Worm (Caenorhabditis elegans) whole organism, late embryonic: Measurements from ENCODE around the gene R12H7.4.

Experiments used
- C08G9.2 ChIP-seq: sonication (generic microtip); optimal IDR thresholded peaks from 2 replicates; lab custom pipeline; 2016; ENCODE audit warnings: mild to moderate bottlenecking, missing genetic modification characterization, moderate library complexity, missing compliant biosample characterization
- C38D4.7 ChIP-seq: fragments of 200-800 bp; sonication (Bioruptor generic); optimal IDR thresholded peaks from 2 replicates; lab custom pipeline; 2018; ENCODE audit warnings: mild to moderate bottlenecking, missing genetic modification characterization, moderate library complexity, missing compliant biosample characterization
- F13H6.1 ChIP-seq: sonication (generic microtip); optimal IDR thresholded peaks from 2 replicates; lab custom pipeline; 2016; ENCODE audit warnings: missing genetic modification characterization, missing compliant biosample characterization
- K09A11.1 ChIP-seq: sonication (generic microtip); optimal IDR thresholded peaks from 2 replicates; lab custom pipeline; 2017; ENCODE audit warnings: antibody characterized with exemption, mild to moderate bottlenecking, missing genetic modification characterization, missing compliant biosample characterization; ENCODE audit not compliant: insufficient read depth
- T23F11.4 ChIP-seq: fragments of 200-800 bp; sonication (Bioruptor generic); optimal IDR thresholded peaks from 2 replicates; lab custom pipeline; 2018; ENCODE audit warnings: mild to moderate bottlenecking, missing genetic modification characterization, missing compliant biosample characterization
- Y22D7AL.16 ChIP-seq: sonication (generic microtip); optimal IDR thresholded peaks from 2 replicates; lab custom pipeline; 2016; ENCODE audit warnings: missing genetic modification characterization, missing compliant biosample characterization
- ceh-18 ChIP-seq: sonication (generic microtip); optimal IDR thresholded peaks from 2 replicates; lab custom pipeline; 2016; ENCODE audit warnings: missing genetic modification characterization, missing compliant biosample characterization
- ceh-19 ChIP-seq: fragments of 200-800 bp; sonication (Bioruptor generic); optimal IDR thresholded peaks from 2 replicates; lab custom pipeline; 2018; ENCODE audit warnings: mild to moderate bottlenecking, missing genetic modification characterization, missing compliant biosample characterization
- ceh-22 ChIP-seq: sonication (generic microtip); optimal IDR thresholded peaks from 2 replicates; lab custom pipeline; 2017; ENCODE audit warnings: missing biosample characterization, missing genetic modification characterization
- ceh-31 ChIP-seq: sonication (generic microtip); optimal IDR thresholded peaks from 2 replicates; lab custom pipeline; 2016; ENCODE audit warnings: missing genetic modification characterization, missing compliant biosample characterization
- ceh-48 ChIP-seq: sonication (generic microtip); optimal IDR thresholded peaks from 2 replicates; lab custom pipeline; 2016; ENCODE audit warnings: missing genetic modification characterization, inconsistent platforms, missing compliant biosample characterization
- ceh-9 ChIP-seq: sonication (generic microtip); optimal IDR thresholded peaks from 2 replicates; lab custom pipeline; 2016; ENCODE audit warnings: mild to moderate bottlenecking, missing genetic modification characterization, inconsistent platforms, missing compliant biosample characterization
- che-1 ChIP-seq: sonication (generic microtip); optimal IDR thresholded peaks from 2 replicates; lab custom pipeline; 2016; ENCODE audit warnings: mild to moderate bottlenecking, missing genetic modification characterization, missing compliant biosample characterization
- dmd-4 ChIP-seq: sonication (generic microtip); optimal IDR thresholded peaks from 2 replicates; lab custom pipeline; 2016; ENCODE audit warnings: borderline replicate concordance, missing genetic modification characterization, missing compliant biosample characterization
- dve-1 ChIP-seq: sonication (generic microtip); optimal IDR thresholded peaks from 2 replicates; lab custom pipeline; 2017; ENCODE audit warnings: antibody characterized with exemption, mild to moderate bottlenecking, missing genetic modification characterization, missing compliant biosample characterization
- eyg-1 ChIP-seq: sonication (generic microtip); optimal IDR thresholded peaks from 2 replicates; lab custom pipeline; 2016; ENCODE audit warnings: missing genotype, missing genetic modification characterization, missing compliant biosample characterization
- fkh-6 ChIP-seq: sonication (generic microtip); optimal IDR thresholded peaks from 2 replicates; lab custom pipeline; 2016; ENCODE audit warnings: missing genetic modification characterization, missing compliant biosample characterization
- hlh-15 ChIP-seq: sonication (generic microtip); optimal IDR thresholded peaks from 2 replicates; lab custom pipeline; 2016; ENCODE audit warnings: missing genetic modification characterization, missing compliant biosample characterization
- hlh-8 ChIP-seq: sonication (generic microtip); optimal IDR thresholded peaks from 2 replicates; lab custom pipeline; 2016; ENCODE audit warnings: missing genotype, missing genetic modification characterization, missing compliant biosample characterization
- madf-2 ChIP-seq: sonication (generic microtip); optimal IDR thresholded peaks from 2 replicates; lab custom pipeline; 2017; ENCODE audit warnings: missing genetic modification characterization, missing compliant biosample characterization
- nfya-1 ChIP-seq: sonication (generic microtip); optimal IDR thresholded peaks from 2 replicates; lab custom pipeline; 2017; ENCODE audit warnings: missing genetic modification characterization, mild to moderate bottlenecking, missing compliant biosample characterization, antibody characterized with exemption, moderate library complexity
- nhr-11 ChIP-seq: fragments of 150-350 bp; optimal IDR thresholded peaks from 2 replicates; lab custom pipeline; 2014; ENCODE audit warnings: missing biosample characterization, missing genetic modification characterization
- nhr-232 ChIP-seq: sonication (generic microtip); optimal IDR thresholded peaks from 2 replicates; lab custom pipeline; 2016; ENCODE audit warnings: missing genetic modification characterization, missing compliant biosample characterization
- npax-4 ChIP-seq: sonication (generic microtip); optimal IDR thresholded peaks from 2 replicates; lab custom pipeline; 2016; ENCODE audit warnings: missing genetic modification characterization, missing compliant biosample characterization
- odd-2 ChIP-seq: sonication (generic microtip); optimal IDR thresholded peaks from 2 replicates; lab custom pipeline; 2017; ENCODE audit warnings: antibody characterized with exemption, mild to moderate bottlenecking, missing genetic modification characterization, missing compliant biosample characterization
- pat-9 ChIP-seq: fragments of 200-800 bp; sonication (Bioruptor generic); optimal IDR thresholded peaks from 2 replicates; lab custom pipeline; 2018; ENCODE audit warnings: mild to moderate bottlenecking, missing genetic modification characterization, moderate library complexity, missing compliant biosample characterization
- pha-2 ChIP-seq: sonication (generic microtip); optimal IDR thresholded peaks from 2 replicates; lab custom pipeline; 2017; ENCODE audit warnings: mild to moderate bottlenecking, missing genetic modification characterization, missing compliant biosample characterization
- pha-4 ChIP-seq: fragments of 150-350 bp; optimal IDR thresholded peaks from 2 replicates; lab custom pipeline; 2018; ENCODE audit warnings: missing biosample characterization, missing genetic modification reagents, missing genetic modification characterization
- pqm-1 ChIP-seq: sonication (generic microtip); optimal IDR thresholded peaks from 2 replicates; lab custom pipeline; 2016; ENCODE audit warnings: missing genetic modification characterization, missing compliant biosample characterization
- pros-1 ChIP-seq: fragments of 150-350 bp; optimal IDR thresholded peaks from 2 replicates; lab custom pipeline; 2014; ENCODE audit warnings: missing biosample characterization, missing genetic modification reagents, missing genetic modification characterization
- ref-2 ChIP-seq: sonication (generic microtip); optimal IDR thresholded peaks from 2 replicates; lab custom pipeline; 2016; ENCODE audit warnings: missing genetic modification characterization, missing compliant biosample characterization
- rnt-1 ChIP-seq: sonication (generic microtip); optimal IDR thresholded peaks from 2 replicates; lab custom pipeline; 2016; ENCODE audit warnings: missing genetic modification characterization, missing compliant biosample characterization
- sox-2 ChIP-seq: fragments of 200-800 bp; sonication (Bioruptor generic); IDR thresholded peaks from 2 replicates; pipeline ENCODE4 v1.3.6; 2022; ENCODE audit warnings: missing genetic modification reagents, missing genetic modification characterization, missing compliant biosample characterization
- unc-42 ChIP-seq: sonication (generic microtip); optimal IDR thresholded peaks from 2 replicates; lab custom pipeline; 2016; ENCODE audit warnings: missing genotype, missing genetic modification characterization, missing compliant biosample characterization
- unc-55 ChIP-seq: sonication (generic microtip); optimal IDR thresholded peaks from 2 replicates; lab custom pipeline; 2017; ENCODE audit warnings: missing biosample characterization, missing genetic modification reagents, missing genetic modification characterization
- unc-86 ChIP-seq: sonication (generic microtip); optimal IDR thresholded peaks from 2 replicates; lab custom pipeline; 2016; ENCODE audit warnings: missing genetic modification characterization, missing compliant biosample characterization
- zip-5 ChIP-seq: sonication (generic microtip); optimal IDR thresholded peaks from 2 replicates; lab custom pipeline; 2016; ENCODE audit warnings: missing genetic modification characterization, missing compliant biosample characterization

The R12H7.4 gene

DNA sequence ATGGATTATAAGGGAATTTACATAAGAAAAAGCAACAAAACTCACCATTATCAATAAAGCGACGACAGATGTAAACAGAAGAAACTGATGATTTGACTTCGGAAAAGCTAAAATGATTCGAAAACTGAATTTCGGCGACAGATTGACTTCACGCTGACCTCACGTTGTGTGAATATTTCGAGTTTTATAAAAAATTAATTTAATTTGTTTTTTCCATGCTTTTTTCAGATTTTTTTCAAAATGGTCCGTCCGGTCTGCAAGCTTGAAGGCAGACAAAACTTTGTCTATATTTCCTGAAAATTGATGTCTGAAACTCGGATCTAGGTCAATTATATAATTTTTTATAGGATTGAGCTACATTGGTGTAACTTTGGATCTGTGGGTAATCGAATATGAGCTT lies 25.3 kb downstream of the R12H7.4 start, which contains the start of gene K08H2.5:
Gene K08H2.5 (minus strand): TSS at position 101 of the 400 bp plus-strand sequence.
- TF ChIP-seq C38D4.7 (GFP tag; lab: Kevin White, UChicago) (no peak), ceh-48 (no peak), Y22D7AL.16 (tag; lab: Kevin White, UChicago) (no peak), npax-4 (tag; lab: Kevin White, UChicago) (no peak), pha-4 (tag; lab: Kevin White, UChicago) (no peak), dmd-4 (tag; lab: Kevin White, UChicago) (no peak), ceh-22 (tag; lab: Kevin White, UChicago) (no peak), ceh-18 (tag; lab: Kevin White, UChicago) (no peak), ceh-9 (no peak), madf-2 (tag; lab: Kevin White, UChicago) (no peak), F13H6.1 (tag; lab: Kevin White, UChicago) (no peak), nhr-11 (no peak), ceh-19 (GFP tag; lab: Kevin White, UChicago) (no peak), unc-86 (tag; lab: Kevin White, UChicago) (no peak), unc-55 (GFP tag; lab: Kevin White, UChicago) (no peak), hlh-8 (no peak), ceh-31 (tag; lab: Kevin White, UChicago) (no peak), che-1 (tag; lab: Kevin White, UChicago) (no peak), unc-42 (tag; lab: Kevin White, UChicago) (no peak)

DNA sequence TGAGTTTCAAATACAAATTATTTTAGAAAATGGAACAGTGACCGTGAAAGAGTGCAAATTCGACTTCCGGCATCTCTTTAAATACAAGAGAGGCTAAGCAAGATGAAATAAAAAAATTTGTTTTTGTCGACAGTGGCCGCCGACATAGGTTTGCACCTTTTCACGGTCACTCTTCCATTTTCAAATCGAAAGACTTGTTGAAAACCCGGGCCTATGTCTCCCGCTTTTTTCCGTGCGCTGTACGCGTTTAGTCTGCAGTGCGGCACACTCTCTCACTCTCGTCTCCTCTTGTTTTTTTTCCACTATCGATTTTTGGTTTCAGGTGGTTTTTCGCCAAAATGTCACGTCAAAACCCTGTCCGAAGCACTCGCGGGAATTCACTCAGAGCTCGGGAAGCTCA lies 28.2 kb downstream of the R12H7.4 start, which contains the start of gene hpl-1:
Gene hpl-1 (plus strand): TSS at position 301 of the 400 bp plus-strand sequence.
- TF ChIP-seq K09A11.1 (tag; lab: Kevin White, UChicago) = peak; percentile 10
- TF ChIP-seq odd-2 = no peak
- TF ChIP-seq, all 69 proteins: peak for 1

DNA sequence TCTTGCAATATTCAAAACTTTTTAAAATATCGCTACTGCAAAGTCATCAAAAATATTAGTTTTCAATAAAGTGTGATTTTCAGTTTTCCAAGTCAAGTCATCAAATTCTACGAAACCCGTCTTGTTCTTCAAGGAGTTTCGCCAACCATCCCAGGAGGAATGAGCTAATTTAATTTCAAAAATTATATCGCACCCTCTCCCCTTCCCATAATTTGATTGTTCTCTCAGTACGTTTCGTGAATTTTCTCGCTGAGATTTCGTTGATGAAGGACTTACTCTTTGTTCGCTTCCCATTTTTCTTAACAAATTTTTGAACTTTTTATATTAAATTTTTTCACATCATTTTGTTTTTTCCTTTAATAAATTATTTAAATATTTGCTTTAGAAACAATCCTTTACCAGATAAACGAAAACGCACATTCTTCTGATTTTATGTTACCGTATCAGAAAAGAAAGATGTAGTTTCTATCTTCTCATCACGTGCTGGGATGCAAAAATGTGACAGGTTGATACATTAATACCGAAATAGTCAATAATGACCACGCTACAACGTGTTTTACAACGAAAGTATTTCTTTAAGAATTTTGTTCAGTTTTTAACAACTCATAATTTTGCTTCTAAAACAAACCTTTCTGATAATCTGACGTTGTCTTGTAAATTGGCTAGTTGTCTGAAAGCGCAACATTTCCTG lies 29.9 kb downstream of the R12H7.4 start:
- TF ChIP-seq pat-9 (tag; lab: Kevin White, UChicago) (no peak), unc-42 (tag; lab: Kevin White, UChicago) (peak; percentile 97)

DNA sequence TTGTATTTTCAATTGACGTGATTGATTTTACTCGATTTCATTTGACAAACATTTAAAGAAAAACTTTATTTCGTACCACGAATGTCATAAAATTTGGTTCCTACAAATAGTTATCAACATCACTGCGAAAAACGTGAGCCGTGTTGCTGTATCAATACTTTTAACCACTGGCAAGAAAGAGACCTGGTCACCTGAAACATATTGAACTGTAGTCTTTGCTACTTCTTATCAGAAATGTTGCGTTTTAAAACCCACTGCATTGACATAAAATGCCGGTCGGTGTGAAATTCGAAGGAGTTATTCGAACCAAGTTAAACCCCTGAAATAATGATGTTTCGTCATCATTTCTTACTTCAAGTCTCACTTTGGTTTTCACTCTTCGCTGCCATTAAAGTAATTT lies 30.7 kb downstream of the R12H7.4 start:
- TF ChIP-seq sox-2 (GFP tag; lab: Robert Waterston, UW) (no peak), ref-2 (tag; lab: Kevin White, UChicago) (no peak), hlh-15 (tag; lab: Kevin White, UChicago) (no peak), pqm-1 (no peak), F13H6.1 (tag; lab: Kevin White, UChicago) (no peak), zip-5 (no peak), pros-1 (no peak), T23F11.4 (GFP tag; lab: Kevin White, UChicago) (no peak), odd-2 (no peak)

DNA sequence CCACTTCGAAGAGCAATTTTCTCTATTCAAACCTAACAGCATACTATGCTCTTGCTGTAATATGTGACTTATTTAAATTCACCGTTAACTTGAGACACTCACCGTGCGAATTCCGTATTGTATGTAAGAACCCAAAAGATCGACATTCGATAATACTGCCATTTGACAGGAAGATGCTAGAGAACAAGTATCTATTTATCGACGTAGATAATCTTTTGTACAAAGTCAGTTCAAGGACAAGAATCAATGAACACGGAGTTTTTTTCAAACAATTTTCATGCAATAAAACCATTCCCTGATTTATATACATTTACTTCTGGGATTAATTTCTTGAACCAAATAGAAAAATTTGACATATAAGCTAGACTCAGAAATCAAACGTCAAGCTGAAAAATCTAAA lies 31.4 kb downstream of the R12H7.4 start, which contains the start of gene K08H2.7:
Gene K08H2.7 (minus strand): TSS at position 173 of the 400 bp plus-strand sequence.
- TF ChIP-seq nfya-1 (tag; lab: Kevin White, UChicago) (no peak), fkh-6 (no peak), dmd-4 (tag; lab: Kevin White, UChicago) (no peak), K09A11.1 (tag; lab: Kevin White, UChicago) (no peak), C38D4.7 (GFP tag; lab: Kevin White, UChicago) (no peak), dve-1 (tag; lab: Kevin White, UChicago) (no peak), pha-2 (no peak), eyg-1 (tag; lab: Kevin White, UChicago) (no peak), F13H6.1 (tag; lab: Kevin White, UChicago) (no peak), pros-1 (no peak), nhr-232 (tag; lab: Kevin White, UChicago) (no peak), C08G9.2 (no peak), rnt-1 (tag; lab: Kevin White, UChicago) (no peak), odd-2 (no peak), unc-55 (GFP tag; lab: Kevin White, UChicago) (no peak)
